Worm (Caenorhabditis elegans) whole organism, L3 larva: Measurements from ENCODE around the gene F54C9.14.

ENCODE experiments used
- R02D3.7 ChIP-seq: fragments of 150-350 bp; optimal IDR thresholded peaks from 2 replicates; lab custom pipeline; 2014; ENCODE audit warnings: missing biosample characterization, missing genetic modification characterization
- ZK546.5 ChIP-seq: sonication (generic microtip); optimal IDR thresholded peaks from 2 replicates; lab custom pipeline; 2017; ENCODE audit warnings: missing biosample characterization, missing genetic modification characterization
- aly-2 ChIP-seq: fragments of 150-350 bp; optimal IDR thresholded peaks from 2 replicates; lab custom pipeline; 2014; ENCODE audit warnings: missing biosample characterization, missing genetic modification characterization
- ceh-16 ChIP-seq: sonication (generic microtip); optimal IDR thresholded peaks from 2 replicates; lab custom pipeline; 2017; ENCODE audit warnings: missing biosample characterization, missing genetic modification characterization
- ceh-28 ChIP-seq: fragments of 150-350 bp; optimal IDR thresholded peaks from 2 replicates; lab custom pipeline; 2014; ENCODE audit warnings: missing biosample characterization, missing genetic modification reagents, missing genetic modification characterization
- ceh-82 ChIP-seq: fragments of 150-350 bp; optimal IDR thresholded peaks from 2 replicates; lab custom pipeline; 2014; ENCODE audit warnings: missing biosample characterization, missing genetic modification characterization
- ceh-9 ChIP-seq: sonication (generic microtip); optimal IDR thresholded peaks from 2 replicates; lab custom pipeline; 2018; ENCODE audit warnings: missing biosample characterization, missing genetic modification characterization
- daf-12 ChIP-seq: fragments of 150-350 bp; optimal IDR thresholded peaks from 2 replicates; lab custom pipeline; 2014; ENCODE audit warnings: missing biosample characterization, missing genetic modification reagents, missing genetic modification characterization
- elt-2 ChIP-seq: sonication (generic microtip); optimal IDR thresholded peaks from 2 replicates; lab custom pipeline; 2016; ENCODE audit warnings: missing genetic modification reagents, mild to moderate bottlenecking, missing genetic modification characterization, missing compliant biosample characterization
- eor-1 ChIP-seq, 2 experiments: fragments of 150-350 bp; optimal IDR thresholded peaks; 2 replicates each; lab custom pipeline; 2014 to 2018; ENCODE audit warnings: missing biosample characterization in 2 of 2, missing genetic modification characterization in 2 of 2
- fkh-10 ChIP-seq: sonication (generic microtip); optimal IDR thresholded peaks from 2 replicates; lab custom pipeline; 2017; ENCODE audit warnings: missing biosample characterization, missing genetic modification reagents, missing genetic modification characterization
- fos-1 ChIP-seq: fragments of 150-350 bp; optimal IDR thresholded peaks from 2 replicates; lab custom pipeline; 2014; ENCODE audit warnings: missing biosample characterization, missing genetic modification characterization
- hmg-11 ChIP-seq: sonication (generic microtip); optimal IDR thresholded peaks from 2 replicates; lab custom pipeline; 2016; ENCODE audit warnings: missing genetic modification characterization, missing compliant biosample characterization
- jun-1 ChIP-seq: fragments of 150-350 bp; optimal IDR thresholded peaks from 2 replicates; lab custom pipeline; 2014; ENCODE audit warnings: missing biosample characterization, missing genetic modification reagents, missing genetic modification characterization
- lin-15B ChIP-seq: fragments of 150-350 bp; optimal IDR thresholded peaks from 2 replicates; lab custom pipeline; 2014; ENCODE audit warnings: missing biosample characterization, missing genetic modification characterization
- lin-39 ChIP-seq: fragments of 150-350 bp; optimal IDR thresholded peaks from 2 replicates; lab custom pipeline; 2018; ENCODE audit warnings: missing biosample characterization, missing genetic modification reagents, missing genetic modification characterization
- lsy-12 ChIP-seq: sonication (generic microtip); optimal IDR thresholded peaks from 2 replicates; lab custom pipeline; 2016; ENCODE audit warnings: mild to moderate bottlenecking, missing genetic modification characterization, missing compliant biosample characterization
- mml-1 ChIP-seq: fragments of 150-350 bp; sonication (generic microtip); optimal IDR thresholded peaks from 3 replicates; lab custom pipeline; 2014; ENCODE audit warnings: missing biosample characterization, missing genetic modification characterization
- nfya-1 ChIP-seq: sonication (generic microtip); optimal IDR thresholded peaks from 2 replicates; lab custom pipeline; 2017; ENCODE audit warnings: missing genetic modification characterization, mild to moderate bottlenecking, missing compliant biosample characterization, antibody characterized with exemption, moderate library complexity; ENCODE audit not compliant: insufficient read depth
- nhr-11 ChIP-seq: fragments of 150-350 bp; optimal IDR thresholded peaks from 2 replicates; lab custom pipeline; 2014; ENCODE audit warnings: missing biosample characterization, missing genetic modification characterization
- nhr-12 ChIP-seq: fragments of 150-350 bp; optimal IDR thresholded peaks from 2 replicates; lab custom pipeline; 2014; ENCODE audit warnings: missing biosample characterization, missing genetic modification characterization
- nhr-237 ChIP-seq: fragments of 150-350 bp; optimal IDR thresholded peaks from 2 replicates; lab custom pipeline; 2014; ENCODE audit warnings: missing biosample characterization, missing genetic modification characterization
- nhr-25 ChIP-seq: sonication (generic microtip); optimal IDR thresholded peaks from 2 replicates; lab custom pipeline; 2017; ENCODE audit warnings: missing biosample characterization, missing genetic modification characterization
- nhr-28 ChIP-seq: fragments of 150-350 bp; optimal IDR thresholded peaks from 2 replicates; lab custom pipeline; 2014; ENCODE audit warnings: missing biosample characterization, missing genetic modification characterization
- nhr-67 ChIP-seq: fragments of 150-350 bp; optimal IDR thresholded peaks from 2 replicates; lab custom pipeline; 2014; ENCODE audit warnings: missing biosample characterization, missing genetic modification characterization
- nhr-76 ChIP-seq: fragments of 150-350 bp; sonication (generic microtip); optimal IDR thresholded peaks from 5 replicates; lab custom pipeline; 2014; ENCODE audit warnings: missing biosample characterization, missing genetic modification characterization
- nhr-77 ChIP-seq: fragments of 150-350 bp; optimal IDR thresholded peaks from 2 replicates; lab custom pipeline; 2014; ENCODE audit warnings: missing biosample characterization, missing genetic modification characterization
- pha-4 ChIP-seq: fragments of 150-350 bp; optimal IDR thresholded peaks from 2 replicates; lab custom pipeline; 2014; ENCODE audit warnings: missing biosample characterization, missing genetic modification reagents, missing genetic modification characterization
- pqm-1 ChIP-seq: fragments of 150-350 bp; optimal IDR thresholded peaks from 2 replicates; lab custom pipeline; 2017; ENCODE audit warnings: missing biosample characterization, missing genetic modification characterization, inconsistent platforms
- sea-2 ChIP-seq: fragments of 150-350 bp; sonication (generic microtip); optimal IDR thresholded peaks from 4 replicates; lab custom pipeline; 2014; ENCODE audit warnings: missing biosample characterization, missing genetic modification reagents, missing genetic modification characterization
- skn-1 ChIP-seq: fragments of 150-350 bp; optimal IDR thresholded peaks from 2 replicates; lab custom pipeline; 2014; ENCODE audit warnings: missing biosample characterization, missing genetic modification characterization
- snpc-4 ChIP-seq: fragments of 150-350 bp; optimal IDR thresholded peaks from 2 replicates; lab custom pipeline; 2014; ENCODE audit warnings: missing biosample characterization, missing genetic modification characterization
- unc-39 ChIP-seq: sonication (generic microtip); optimal IDR thresholded peaks from 4 replicates; lab custom pipeline; 2017; ENCODE audit warnings: missing biosample characterization, missing genetic modification characterization
- unc-62 ChIP-seq: fragments of 150-350 bp; sonication (generic microtip); optimal IDR thresholded peaks from 4 replicates; lab custom pipeline; 2014; ENCODE audit warnings: missing biosample characterization, missing genetic modification reagents, missing genetic modification characterization
- zag-1 ChIP-seq: fragments of 150-350 bp; optimal IDR thresholded peaks from 2 replicates; lab custom pipeline; 2014; ENCODE audit warnings: missing biosample characterization, missing genetic modification characterization
- ztf-11 ChIP-seq: fragments of 150-350 bp; optimal IDR thresholded peaks from 2 replicates; lab custom pipeline; 2014; ENCODE audit warnings: missing biosample characterization, missing genetic modification characterization
- ztf-4 ChIP-seq: fragments of 150-350 bp; optimal IDR thresholded peaks from 2 replicates; lab custom pipeline; 2014; ENCODE audit warnings: missing biosample characterization, missing genetic modification characterization

Gene F54C9.14

ce11 chrII:8607662-8608061, 45.6 kb downstream of the F54C9.14 start, which contains the start of gene F28C6.10:
F28C6.10 (plus strand) TSS chrII:8607962.
- TF ChIP-seq jun-1 (tag; lab: Kevin White, UChicago) (no peak), snpc-4 (tag; lab: Kevin White, UChicago) (no peak), nfya-1 (tag; lab: Kevin White, UChicago) (no peak), nhr-237 (tag; lab: Kevin White, UChicago) (no peak), mml-1 (tag; lab: Kevin White, UChicago) (no peak), R02D3.7 (no peak), pqm-1 (tag; lab: Kevin White, UChicago) (no peak), lin-15B (tag; lab: Kevin White, UChicago) (no peak), lsy-12 (tag; lab: Kevin White, UChicago) (no peak), sea-2 (GFP tag; lab: Kevin White, UChicago) (no peak), ztf-11 (tag; lab: Kevin White, UChicago) (no peak), ceh-9 (tag; lab: Kevin White, UChicago) (no peak), pha-4 (tag; lab: Kevin White, UChicago) (no peak), nhr-28 (tag; lab: Kevin White, UChicago) (no peak), aly-2 (no peak), hmg-11 (tag; lab: Kevin White, UChicago) (no peak), lin-39 (tag; lab: Kevin White, UChicago) (no peak), nhr-76 (no peak)

- TF ChIP-seq pqm-1 (tag; lab: Kevin White, UChicago), result no peak
- no peak for TF ChIP-seq snpc-4 (tag; lab: Kevin White, UChicago)
- no peak for TF ChIP-seq R02D3.7
- TF ChIP-seq unc-62 (GFP tag; lab: Kevin White, UChicago), result no peak
- TF ChIP-seq eor-1 (tag; optimal IDR thresholded peaks at IDR 0.05; lab: Kevin White, UChicago), result no peak
- no peak for TF ChIP-seq nhr-237 (tag; lab: Kevin White, UChicago)
- TF ChIP-seq nhr-67, result no peak
- TF ChIP-seq nhr-77 (tag; lab: Kevin White, UChicago), result no peak
- TF ChIP-seq ceh-28 (tag; lab: Kevin White, UChicago), result no peak
- no peak for TF ChIP-seq unc-39
- TF ChIP-seq lin-39 (tag; lab: Kevin White, UChicago), result no peak
- no peak for TF ChIP-seq ceh-16 (tag; lab: Kevin White, UChicago)
- TF ChIP-seq daf-12 (tag; lab: Kevin White, UChicago), result no peak
- no peak for TF ChIP-seq nhr-76
- no peak for TF ChIP-seq nhr-12
- no peak for TF ChIP-seq nhr-25 (tag; lab: Kevin White, UChicago)
- TF ChIP-seq ZK546.5 (tag; lab: Kevin White, UChicago), result no peak
- no peak for TF ChIP-seq fkh-10 (GFP tag; lab: Kevin White, UChicago)
Observed at ce11 chrII:8610085-8610484, 48.0 kb downstream of the F54C9.14 start, which contains the start of gene F28C6.9. F28C6.9 (minus strand) TSS chrII:8610185.

ce11 chrII:8610585-8610984, 48.5 kb downstream of the F54C9.14 start:
- TF ChIP-seq nhr-12 (no peak), fos-1 (no peak), ceh-28 (tag; lab: Kevin White, UChicago) (no peak), nhr-76 (no peak), pqm-1 (tag; lab: Kevin White, UChicago) (no peak), ztf-4 (tag; lab: Kevin White, UChicago) (no peak), lin-39 (tag; lab: Kevin White, UChicago) (no peak), ZK546.5 (tag; lab: Kevin White, UChicago) (no peak), zag-1 (tag; lab: Kevin White, UChicago) (no peak), nhr-25 (tag; lab: Kevin White, UChicago) (no peak), skn-1 (tag; lab: Kevin White, UChicago) (no peak), nhr-11 (tag; lab: Kevin White, UChicago) (no peak), nhr-67 (no peak), nhr-28 (tag; lab: Kevin White, UChicago) (no peak), sea-2 (GFP tag; lab: Kevin White, UChicago) (no peak), elt-2 (no peak), ceh-82 (no peak), eor-1 (tag; optimal IDR thresholded peaks at IDR 0.05; lab: Kevin White, UChicago) (no peak), jun-1 (tag; lab: Kevin White, UChicago) (no peak)

- TF ChIP-seq lin-39 (tag; lab: Kevin White, UChicago), result no peak
Observed at ce11 chrII:8611330-8611729, 49.2 kb downstream of the F54C9.14 start.
